Worm (Caenorhabditis elegans) whole organism, dauer: Measurements from ENCODE around the gene F25D1.3.

Source experiments
- unc-62 ChIP-seq: sonication (generic microtip); optimal IDR thresholded peaks from 2 replicates; lab custom pipeline; 2017; ENCODE audit warnings: missing biosample characterization, missing genetic modification reagents, missing genetic modification characterization

Gene F25D1.3

DNA sequence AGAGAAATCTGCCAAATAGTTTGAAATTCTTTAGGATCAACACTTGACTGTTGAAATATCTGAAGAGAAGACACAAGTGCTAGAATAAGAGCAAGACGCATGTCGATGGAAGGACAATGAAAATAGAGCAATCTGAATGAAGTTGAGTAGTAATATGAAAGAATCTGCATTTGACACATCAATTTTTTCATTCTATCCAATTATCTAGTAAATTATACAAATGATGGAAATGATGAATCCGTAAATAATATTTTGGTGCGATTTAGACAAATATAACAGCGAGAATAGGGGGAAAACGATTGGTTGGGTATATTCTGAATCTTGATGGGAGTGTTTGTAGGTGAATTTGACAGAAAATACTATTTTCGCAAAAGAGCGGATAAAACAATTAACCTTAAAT is 4.2 kb downstream of the F25D1.3 start, which contains the start of gene txt-10:
txt-10 (minus strand) TSS at position 101 of the 400 bp plus-strand sequence.
- TF ChIP-seq unc-62 = no peak

DNA sequence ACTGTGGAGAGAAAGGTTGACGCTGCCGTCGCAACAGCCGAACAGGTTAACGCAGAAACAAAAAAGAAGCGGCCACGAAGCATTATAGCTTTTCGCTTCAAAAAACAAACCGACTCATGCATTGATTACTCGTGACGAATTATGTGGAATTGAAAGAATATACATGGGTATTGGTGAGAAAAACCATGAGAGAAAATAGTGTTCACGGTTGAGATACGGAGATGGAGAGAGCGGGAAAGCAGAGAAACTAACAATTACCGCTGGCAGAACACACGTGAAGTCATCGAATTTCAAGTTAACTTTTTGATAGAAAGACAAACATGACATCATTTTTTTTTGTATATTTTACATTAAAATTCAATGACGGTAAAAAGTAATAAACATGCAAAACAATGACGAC is 6.8 kb downstream of the F25D1.3 start:
- no peak for TF ChIP-seq unc-62

DNA sequence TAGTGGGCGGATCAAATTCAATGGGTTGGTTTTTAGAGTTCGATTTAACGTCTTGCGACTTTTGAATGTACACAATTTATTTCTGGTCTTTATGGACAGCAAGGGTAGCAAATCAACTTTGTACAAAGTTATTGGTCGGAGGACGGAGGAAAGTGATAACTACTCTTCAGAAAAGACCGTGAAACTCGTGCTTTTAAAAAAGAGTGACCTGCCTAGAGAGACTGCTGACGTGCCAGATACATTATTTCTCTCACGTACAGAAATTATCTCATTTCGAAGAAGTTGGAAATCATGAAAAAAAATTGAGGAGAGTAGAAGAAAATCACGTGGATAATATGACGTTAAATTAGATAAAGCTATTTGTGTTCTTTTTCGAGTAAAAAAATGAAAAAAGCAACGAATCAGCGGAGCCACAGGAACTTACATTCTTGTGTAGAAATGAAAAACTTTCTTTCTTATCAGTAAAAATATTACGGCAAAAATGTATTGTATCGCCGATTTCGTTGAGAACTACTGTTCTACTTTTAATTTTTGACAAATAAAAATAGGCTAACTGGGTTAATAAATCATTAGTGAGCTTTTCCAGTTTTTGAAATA is 7.7 kb downstream of the F25D1.3 start, which contains the start of gene ppm-1.A:
ppm-1.A (minus strand) TSS at position 294 of the 597 bp plus-strand sequence.
- no peak for TF ChIP-seq unc-62

DNA sequence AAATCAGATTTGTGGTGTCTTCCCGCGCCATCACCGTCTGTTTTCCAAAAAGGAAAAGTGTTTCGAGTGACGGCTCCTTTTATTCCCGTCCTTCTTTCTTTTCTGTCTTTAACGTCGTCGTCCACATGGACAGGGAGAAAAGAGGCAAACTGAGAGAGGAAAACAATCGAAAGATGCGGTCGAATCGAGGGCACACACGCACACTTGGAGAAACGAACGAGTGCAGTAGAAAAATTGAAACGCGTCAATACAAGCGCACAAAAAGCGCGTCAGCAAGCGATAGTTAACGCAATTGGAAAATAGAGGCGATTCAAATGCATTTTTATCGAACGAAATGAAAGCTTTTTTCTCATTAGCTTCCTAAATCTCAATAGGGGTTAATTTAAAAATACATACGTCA is 8.3 kb downstream of the F25D1.3 start:
- no peak for TF ChIP-seq unc-62

DNA sequence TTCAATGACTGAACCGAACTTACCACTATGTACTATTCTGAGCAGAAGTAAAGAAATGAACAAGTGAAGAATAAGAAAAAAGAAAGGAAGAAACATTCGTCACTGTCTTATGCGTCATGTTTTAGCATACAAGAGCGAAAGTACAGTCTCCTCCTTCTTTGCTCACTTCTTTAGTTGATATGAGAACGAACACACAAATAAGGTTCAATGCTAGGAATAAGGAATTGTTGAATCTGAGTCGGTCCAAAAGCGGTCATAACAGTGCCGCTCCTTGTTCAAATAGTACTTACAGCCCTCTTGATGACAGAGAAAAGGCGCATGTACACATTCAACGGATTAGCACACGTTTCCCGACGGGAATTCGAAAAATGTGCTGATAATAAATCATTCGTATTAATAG is 10.6 kb downstream of the F25D1.3 start, which contains the start of gene F25D1.8:
F25D1.8 (plus strand) TSS at position 301 of the 400 bp plus-strand sequence.
- TF ChIP-seq unc-62 = no peak

DNA sequence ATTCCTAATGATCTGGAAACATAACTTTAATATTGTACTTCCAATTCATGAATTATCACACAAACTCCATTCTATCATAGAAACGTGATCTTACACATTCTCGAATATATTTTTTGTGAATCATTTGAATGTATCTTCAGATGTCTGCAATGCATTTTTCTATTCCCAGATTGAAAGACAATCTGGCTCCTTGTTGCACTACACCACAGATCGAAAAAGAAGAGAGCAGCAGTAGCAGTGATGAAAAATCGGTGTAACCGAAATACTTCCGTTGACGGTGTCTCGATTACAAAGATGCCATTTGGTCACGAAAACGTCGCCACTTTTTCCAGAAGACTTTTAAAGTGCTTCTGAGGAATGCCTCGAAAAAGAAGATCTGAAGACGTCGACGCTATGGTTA is 11.5 kb downstream of the F25D1.3 start, which contains the start of gene degt-1:
degt-1 (plus strand) TSS at position 301 of the 400 bp plus-strand sequence.
- TF ChIP-seq unc-62 = no peak

DNA sequence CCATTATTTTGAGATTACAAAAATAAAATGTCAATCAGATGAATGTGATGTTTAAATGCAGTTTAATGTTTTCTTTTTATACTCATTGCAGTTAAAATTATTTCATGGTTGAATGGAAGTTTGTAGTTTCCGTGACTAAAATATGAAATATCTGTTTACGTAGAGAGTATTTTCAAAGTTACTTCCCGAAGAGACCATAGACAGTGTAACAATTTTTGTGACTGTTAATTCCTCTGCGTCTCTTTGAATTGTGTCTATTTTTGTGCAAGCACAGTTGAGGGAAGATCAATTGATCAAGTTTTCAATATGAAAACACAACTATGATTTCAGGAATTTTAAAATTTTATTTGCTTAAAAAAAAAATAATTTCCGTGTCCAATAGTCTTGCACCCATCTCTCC is 18.2 kb downstream of the F25D1.3 start, which contains the start of gene F25D1.5:
F25D1.5 (minus strand) TSS at position 35 of the 400 bp plus-strand sequence.
- TF ChIP-seq unc-62 = no peak

DNA sequence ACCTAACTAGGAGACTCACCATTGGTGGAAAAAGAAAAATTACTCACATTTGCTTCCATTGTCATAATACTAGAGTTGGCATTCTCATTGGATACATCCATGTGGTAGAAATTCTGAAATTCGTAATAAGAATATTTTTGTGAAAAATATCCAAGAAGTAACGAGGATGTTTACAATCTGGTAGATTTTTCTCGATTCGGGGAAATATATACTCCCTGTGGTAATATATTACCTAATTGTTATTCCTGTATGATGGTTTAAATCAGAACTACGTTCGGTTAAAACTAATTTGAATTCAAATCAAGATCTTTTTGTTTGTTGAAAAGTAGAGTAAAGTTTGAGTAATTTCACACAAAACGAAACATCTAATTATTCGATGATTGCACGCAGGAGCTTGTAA is 20.5 kb downstream of the F25D1.3 start, which contains the start of gene srd-34:
srd-34 (minus strand) TSS at position 101 of the 400 bp plus-strand sequence.
- TF ChIP-seq unc-62 = no peak

DNA sequence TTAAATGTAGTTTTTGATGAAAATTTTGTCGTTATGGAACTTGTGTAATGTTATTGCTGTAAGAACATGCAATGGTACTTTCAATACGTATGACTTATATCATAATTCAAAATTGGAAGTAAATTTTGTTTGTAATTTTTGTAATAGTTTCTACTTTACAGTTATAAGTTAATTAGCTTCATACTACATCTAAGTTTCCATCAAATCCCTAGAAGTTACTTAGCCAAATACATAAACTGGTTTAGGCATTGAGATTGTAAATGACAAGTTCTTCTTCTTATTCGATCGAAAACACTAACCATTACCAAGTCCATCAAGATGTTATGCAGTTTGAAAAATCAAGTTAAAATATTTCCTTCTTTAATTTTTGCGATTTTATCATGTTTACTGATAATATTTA is 21.2 kb downstream of the F25D1.3 start, which contains the start of gene F32G8.2:
F32G8.2 (plus strand) TSS at position 301 of the 400 bp plus-strand sequence.
- TF ChIP-seq unc-62 = no peak

DNA sequence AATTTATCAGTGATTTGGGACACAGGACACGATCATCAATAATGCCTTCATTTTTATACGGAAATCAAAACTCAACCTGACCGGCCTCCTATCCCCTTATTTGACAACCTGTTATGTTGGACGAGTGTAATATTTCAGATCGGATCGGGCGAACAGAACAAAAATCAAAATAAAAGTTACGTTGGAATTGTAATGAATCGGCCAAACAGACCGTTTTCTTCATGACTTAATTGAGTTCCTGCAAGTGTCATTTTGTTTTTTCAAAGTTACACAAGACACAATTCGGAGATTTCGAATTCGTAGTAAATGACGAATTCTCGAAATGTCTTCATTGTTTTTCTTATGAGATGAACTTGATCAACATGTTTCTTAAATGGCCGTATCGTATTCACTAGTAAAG is 26.7 kb downstream of the F25D1.3 start, which contains the start of gene F32G8.3:
F32G8.3 (minus strand) TSS at position 101 of the 400 bp plus-strand sequence.
- no peak for TF ChIP-seq unc-62

DNA sequence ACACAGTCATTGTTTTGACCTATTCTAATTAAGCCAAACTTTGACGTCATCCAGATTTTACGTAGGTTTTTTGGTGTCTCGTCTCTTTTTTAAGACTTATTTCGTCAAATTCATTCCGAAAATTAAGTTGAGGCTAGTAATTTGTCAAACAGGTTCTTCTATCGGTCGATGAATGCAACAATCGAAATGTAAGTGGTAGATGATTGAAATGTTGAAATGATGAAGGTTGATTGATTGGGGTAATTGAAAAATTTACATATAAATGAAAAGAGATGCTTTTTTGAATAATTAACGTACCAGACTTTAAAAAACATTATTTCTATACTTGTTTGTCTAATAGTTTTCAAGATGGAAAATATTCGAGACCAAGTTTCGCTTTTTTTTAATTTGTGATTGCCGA is 27.8 kb downstream of the F25D1.3 start:
- TF ChIP-seq unc-62 = no peak

DNA sequence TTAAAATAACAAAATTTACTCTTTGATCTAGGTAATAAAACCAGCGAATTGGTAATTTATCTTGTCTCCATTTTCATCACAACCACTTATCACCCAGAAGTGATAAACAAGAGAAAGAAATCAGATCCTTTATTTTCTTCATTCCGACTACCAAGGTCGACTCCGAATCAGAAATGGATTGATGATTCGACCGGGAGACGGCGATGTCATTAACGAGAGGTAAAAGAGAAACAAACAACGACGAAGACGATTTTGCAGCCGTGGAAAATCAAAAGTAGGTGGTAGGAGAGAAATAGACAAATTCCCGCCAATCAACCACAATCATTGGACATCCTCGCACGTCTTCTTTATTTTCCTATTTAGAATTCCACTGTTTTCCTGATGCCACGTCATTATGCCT is 28.6 kb downstream of the F25D1.3 start:
- TF ChIP-seq unc-62 = no peak

DNA sequence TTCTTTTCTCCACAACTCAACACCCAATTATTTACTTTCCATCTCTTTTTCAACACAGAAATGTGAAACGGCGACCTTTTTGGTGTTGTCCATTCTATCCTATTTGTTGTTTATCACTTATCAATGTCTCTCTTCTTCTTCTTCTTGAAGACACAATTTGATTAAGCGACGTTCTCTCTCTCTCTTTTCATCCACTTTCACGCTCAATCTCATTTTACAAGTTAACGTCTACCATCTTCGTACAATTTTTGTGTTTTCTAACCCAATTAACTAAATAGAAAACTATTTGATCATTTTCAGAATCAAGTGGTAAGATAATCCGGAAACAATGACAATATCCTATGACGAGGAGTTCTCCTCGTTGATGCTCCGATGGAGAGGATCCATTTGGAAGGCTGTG is 29.2 kb downstream of the F25D1.3 start, which contains the start of gene best-14:
best-14 (plus strand) TSS at position 301 of the 400 bp plus-strand sequence.
- no peak for TF ChIP-seq unc-62

DNA sequence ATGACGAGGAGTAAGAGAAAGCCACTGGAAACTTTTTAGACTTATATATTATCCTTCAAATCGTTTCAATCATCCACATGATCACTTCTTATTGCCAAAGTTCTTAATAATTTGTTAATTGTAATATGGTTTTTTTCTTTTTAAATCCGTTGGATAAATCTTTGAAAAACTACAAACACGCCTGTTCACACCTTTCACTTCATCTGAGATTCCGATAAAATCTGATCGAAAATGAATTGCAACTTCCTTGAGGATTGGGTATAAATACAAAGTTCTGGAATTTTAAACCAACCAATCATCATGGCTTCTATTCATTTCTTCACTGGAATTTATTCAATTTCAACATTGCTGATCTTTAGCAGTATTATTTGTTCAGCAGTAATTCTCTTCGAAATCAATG is 32.1 kb downstream of the F25D1.3 start, which contains the start of gene col-152:
col-152 (plus strand) TSS at position 301 of the 400 bp plus-strand sequence.
- TF ChIP-seq unc-62 = no peak

DNA sequence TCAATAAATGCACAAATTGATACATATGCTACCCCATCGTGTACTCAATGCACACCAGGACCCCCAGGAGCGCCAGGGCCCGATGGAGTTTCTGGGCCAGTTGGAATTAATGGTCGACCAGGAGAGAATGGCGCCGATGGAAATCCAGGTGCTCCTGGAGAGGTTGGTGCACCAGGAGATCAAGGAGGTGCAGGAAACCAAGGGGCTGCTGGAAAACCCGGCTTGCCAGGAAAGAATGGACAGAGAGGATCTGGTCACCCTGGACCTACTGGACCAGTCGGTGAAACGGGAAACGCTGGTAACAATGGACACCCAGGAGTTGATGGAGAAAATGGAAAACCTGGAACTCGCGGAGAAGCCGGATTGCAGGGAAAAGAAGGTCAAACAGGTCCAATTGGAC is 33.1 kb downstream of the F25D1.3 start:
- TF ChIP-seq unc-62 = no peak

DNA sequence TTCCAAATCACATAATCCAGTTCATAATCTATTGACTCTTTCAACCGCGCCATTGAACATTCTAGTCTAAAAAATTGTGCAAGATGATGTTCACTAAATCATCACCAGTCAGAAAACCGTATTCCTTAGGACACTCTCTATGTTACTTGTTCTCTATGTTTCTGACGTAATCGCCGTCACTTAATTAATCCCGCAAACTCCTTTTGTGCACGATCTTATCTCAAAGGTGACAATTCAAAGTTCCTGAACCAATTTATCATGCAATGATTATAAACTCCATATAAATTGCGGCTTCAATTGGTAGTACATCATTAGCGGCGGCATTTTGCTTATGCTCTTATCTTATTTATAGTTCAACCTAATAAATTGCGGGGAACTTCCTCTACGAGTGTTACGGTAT is 34.3 kb downstream of the F25D1.3 start:
- no peak for TF ChIP-seq unc-62

DNA sequence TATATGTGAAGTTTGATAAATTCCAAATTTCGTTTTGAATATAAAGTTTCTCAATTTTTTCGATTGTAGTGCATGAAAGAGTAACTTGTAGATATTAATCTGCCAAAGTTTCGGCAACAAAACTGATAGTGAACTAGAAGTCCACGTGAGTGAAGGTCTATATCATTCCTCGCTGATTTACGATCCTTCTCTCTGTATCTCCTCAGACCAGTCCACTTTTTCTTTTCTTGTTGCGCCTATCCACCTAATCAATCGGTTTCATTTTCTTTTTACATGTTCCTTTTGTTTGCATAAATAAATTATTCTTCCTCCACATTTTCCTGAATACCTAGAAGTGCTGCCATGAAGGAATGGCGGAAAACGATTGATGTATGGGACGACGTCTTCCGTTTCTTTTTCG is 35.6 kb downstream of the F25D1.3 start:
- TF ChIP-seq unc-62 = no peak

DNA sequence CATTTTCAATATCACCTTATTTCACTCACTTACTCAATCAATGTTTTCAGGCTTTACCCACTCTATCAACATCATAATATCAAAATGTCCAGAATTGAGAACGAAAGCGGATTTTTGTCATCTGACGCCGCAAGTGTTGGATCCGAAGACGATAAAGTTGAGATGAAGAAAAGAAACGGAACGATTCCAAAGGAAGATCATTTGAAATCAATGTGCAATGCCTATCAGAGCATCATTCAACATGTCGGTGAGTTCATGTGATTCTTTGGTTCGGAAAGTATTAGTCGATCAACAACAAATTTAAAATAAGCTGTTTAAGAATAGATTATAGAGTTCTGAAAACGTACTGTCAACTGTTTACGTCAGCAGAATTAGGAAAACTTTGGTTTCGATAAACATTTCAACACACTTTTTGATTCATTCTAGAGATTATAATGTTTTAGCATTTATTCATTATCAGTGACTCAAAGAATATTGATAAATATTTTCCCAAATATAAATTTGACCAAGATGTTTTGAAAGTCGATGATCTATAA is 36.4 kb downstream of the F25D1.3 start, which contains the start of gene cat-4:
cat-4 (plus strand) TSS at position 51 of the 536 bp plus-strand sequence.
- no peak for TF ChIP-seq unc-62
